Fruit fly (Drosophila melanogaster): Measurements from ENCODE around the gene CG32188.

dm6 chr3L:17814036-17814435 is 19.4 kb downstream of the CG32188 start, which contains the start of gene Cln3:
- no peak for TF ChIP-seq usp (GFP tag; optimal IDR thresholded peaks at IDR 0.05)
- TF ChIP-seq CG8478 (optimal IDR thresholded peaks at IDR 0.05), result no peak
- no peak for TF ChIP-seq pan (optimal IDR thresholded peaks at IDR 0.05)
- TF ChIP-seq EcR (GFP tag; optimal IDR thresholded peaks at IDR 0.05), result no peak
- no peak for TF ChIP-seq psq (optimal IDR thresholded peaks at IDR 0.05)
